Fruit fly (Drosophila melanogaster) whole organism, wandering third instar larva: Measurements from ENCODE around the gene Nepl4.

ENCODE experiments used
- Abd-B ChIP-seq: fragments of >200 bp; optimal IDR thresholded peaks from 2 replicates; lab custom pipeline; 2017; ENCODE audit warnings: missing biosample characterization, missing genetic modification characterization
- CrebA ChIP-seq: fragments of 200-800 bp; sonication (Bioruptor generic); optimal IDR thresholded peaks from 2 replicates; lab custom pipeline; 2016; ENCODE audit warnings: missing biosample characterization, mild to moderate bottlenecking, missing genetic modification characterization, borderline replicate concordance
- Dfd ChIP-seq: fragments of >200 bp; optimal IDR thresholded peaks from 2 replicates; lab custom pipeline; 2017; ENCODE audit warnings: missing biosample characterization, missing genetic modification characterization
- Dif ChIP-seq: fragments of 200-275, 200-300 bp; sonication (Bioruptor generic); optimal IDR thresholded peaks from 2 replicates; lab custom pipeline; 2018; ENCODE audit warnings: missing biosample characterization, missing genetic modification characterization; ENCODE audit not compliant: partially characterized antibody
- GATAd ChIP-seq: sonication (Bioruptor generic); optimal IDR thresholded peaks from 2 replicates; lab custom pipeline; 2016; ENCODE audit warnings: missing biosample characterization, missing genetic modification characterization
- HLH106 ChIP-seq: fragments of 200-800 bp; optimal IDR thresholded peaks from 3 replicates; lab custom pipeline; 2019; ENCODE audit warnings: missing biosample characterization, mild to moderate bottlenecking, missing genetic modification characterization, moderate library complexity
- Hnf4 ChIP-seq: fragments of 200-800 bp; sonication (Bioruptor generic); optimal IDR thresholded peaks from 2 replicates; lab custom pipeline; 2016; ENCODE audit warnings: missing biosample characterization, mild to moderate bottlenecking, missing genetic modification characterization
- Hr78 ChIP-seq: fragments of >200 bp; optimal IDR thresholded peaks from 2 replicates; lab custom pipeline; 2017; ENCODE audit warnings: missing biosample characterization, missing genetic modification characterization
- Hr83 ChIP-seq: fragments of 200-300 bp; sonication (Bioruptor generic); optimal IDR thresholded peaks from 2 replicates; lab custom pipeline; 2016; ENCODE audit warnings: missing biosample characterization, mild to moderate bottlenecking, missing genetic modification characterization, moderate library complexity; ENCODE audit not compliant: poor library complexity, severe bottlenecking
- Jra ChIP-seq: sonication (Bioruptor generic); optimal IDR thresholded peaks from 2 replicates; lab custom pipeline; 2016; ENCODE audit warnings: missing biosample characterization, missing genetic modification characterization
- Myc ChIP-seq: fragments of >200 bp; optimal IDR thresholded peaks from 2 replicates; lab custom pipeline; 2017
- OdsH ChIP-seq: fragments of 200-800 bp; sonication (Bioruptor generic); optimal IDR thresholded peaks from 2 replicates; lab custom pipeline; 2016; ENCODE audit warnings: missing biosample characterization, mild to moderate bottlenecking, missing genetic modification characterization
- Rel ChIP-seq, 2 experiments: fragments of 200-800 bp; sonication (Bioruptor generic) in 1 of 2; optimal IDR thresholded peaks; 2 replicates in 1 of 2; 3 replicates in 1 of 2; lab custom pipeline; 2016 to 2019; ENCODE audit warnings: mild to moderate bottlenecking in 2 of 2, missing biosample characterization in 2 of 2, missing genetic modification characterization in 2 of 2, moderate library complexity in 1 of 2
- Sp1 ChIP-seq: fragments of 200-800 bp; sonication (Bioruptor generic); optimal IDR thresholded peaks from 3 replicates; lab custom pipeline; 2019; ENCODE audit warnings: missing biosample characterization, mild to moderate bottlenecking, missing genetic modification characterization, moderate library complexity
- Vsx2 ChIP-seq: fragments of 200-300, 225-300 bp; sonication (Bioruptor generic); optimal IDR thresholded peaks from 2 replicates; lab custom pipeline; 2018; ENCODE audit warnings: missing biosample characterization, missing genetic modification characterization; ENCODE audit not compliant: partially characterized antibody
- br ChIP-seq: fragments of 200-800 bp; sonication (Bioruptor generic); optimal IDR thresholded peaks from 2 replicates; lab custom pipeline; 2016; ENCODE audit warnings: missing biosample characterization, missing genetic modification characterization
- brk ChIP-seq: fragments of 200-800 bp; sonication (Bioruptor generic); optimal IDR thresholded peaks from 2 replicates; lab custom pipeline; 2016; ENCODE audit warnings: missing biosample characterization, mild to moderate bottlenecking, missing genetic modification characterization
- dl ChIP-seq, 2 experiments: fragments of 175-275, 200-275 bp in 1 of 2; fragments of 200-275 bp in 1 of 2; sonication (Bioruptor generic); optimal IDR thresholded peaks; lab custom pipeline; 2018; ENCODE audit warnings: mild to moderate bottlenecking in 2 of 2, missing biosample characterization in 2 of 2, missing genetic modification characterization in 2 of 2, moderate library complexity in 2 of 2; ENCODE audit not compliant: partially characterized antibody in 2 of 2, insufficient read depth in 1 of 2
- dmrt93B ChIP-seq: fragments of 200-800 bp; sonication (Bioruptor generic); optimal IDR thresholded peaks from 2 replicates; lab custom pipeline; 2018; ENCODE audit warnings: missing biosample characterization, mild to moderate bottlenecking, missing genetic modification characterization
- dsf ChIP-seq: sonication (Bioruptor generic); optimal IDR thresholded peaks from 2 replicates; lab custom pipeline; 2016; ENCODE audit warnings: missing biosample characterization, missing genetic modification characterization, borderline replicate concordance
- ey ChIP-seq: fragments of 200-800 bp; sonication (Bioruptor generic); optimal IDR thresholded peaks from 2 replicates; lab custom pipeline; 2016; ENCODE audit warnings: missing biosample characterization, missing genetic modification characterization
- foxo ChIP-seq, 2 experiments: fragments of 200-800 bp; sonication (Bioruptor generic); optimal IDR thresholded peaks; 2 replicates in 1 of 2; 3 replicates in 1 of 2; lab custom pipeline; 2016 to 2017; ENCODE audit warnings: missing biosample characterization in 2 of 2, missing genetic modification characterization in 2 of 2
- fru ChIP-seq: fragments of 200-800 bp; sonication (Bioruptor generic); optimal IDR thresholded peaks from 3 replicates; lab custom pipeline; 2016; ENCODE audit warnings: missing biosample characterization, mild to moderate bottlenecking, missing genetic modification characterization
- jim ChIP-seq: fragments of 175-275, 200-325 bp; sonication (Bioruptor generic); optimal IDR thresholded peaks from 2 replicates; lab custom pipeline; 2016; ENCODE audit warnings: missing biosample characterization, mild to moderate bottlenecking, missing genetic modification characterization
- lola ChIP-seq: fragments of >200 bp; optimal IDR thresholded peaks from 2 replicates; lab custom pipeline; 2017; ENCODE audit warnings: missing biosample characterization, missing genetic modification characterization
- psq ChIP-seq: fragments of 200-800 bp; sonication (Bioruptor generic); optimal IDR thresholded peaks from 3 replicates; lab custom pipeline; 2017; ENCODE audit warnings: missing biosample characterization, mild to moderate bottlenecking, missing genetic modification characterization, moderate library complexity
- rgr ChIP-seq: fragments of 200-800 bp; sonication (Bioruptor generic); optimal IDR thresholded peaks from 3 replicates; lab custom pipeline; 2016; ENCODE audit warnings: missing biosample characterization, mild to moderate bottlenecking, missing genetic modification characterization
- sage ChIP-seq: fragments of 200-800 bp; sonication (Bioruptor generic); optimal IDR thresholded peaks from 2 replicates; lab custom pipeline; 2016; ENCODE audit warnings: missing biosample characterization, mild to moderate bottlenecking, missing genetic modification characterization
- sv ChIP-seq: fragments of 200-800 bp; sonication (Bioruptor generic); optimal IDR thresholded peaks from 3 replicates; lab custom pipeline; 2016; ENCODE audit warnings: missing biosample characterization, missing genetic modification characterization
- usp ChIP-seq: fragments of >200 bp; optimal IDR thresholded peaks from 2 replicates; lab custom pipeline; 2017; ENCODE audit warnings: missing biosample characterization, missing genetic modification characterization

Gene Nepl4

DNA sequence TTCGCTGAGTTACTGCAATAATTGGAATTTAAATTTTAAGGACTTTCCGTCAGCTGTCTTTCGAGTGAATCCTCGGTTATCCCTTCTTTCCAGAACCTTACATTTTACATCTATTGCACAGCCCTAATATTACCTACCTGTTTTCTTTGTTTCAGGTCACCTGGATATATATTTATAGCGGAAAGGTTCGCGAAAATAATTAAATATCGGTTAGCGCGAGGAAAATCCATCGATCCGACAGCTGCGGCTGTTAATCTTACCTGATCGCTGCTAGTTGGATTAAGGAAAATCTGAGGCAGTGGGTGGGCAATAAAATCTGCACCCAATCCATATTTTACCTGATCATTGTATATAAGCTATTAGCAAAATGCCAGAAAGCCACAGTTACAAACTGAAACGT lies 5.5 kb downstream of the Nepl4 start:
- TF ChIP-seq foxo (GFP tag; optimal IDR thresholded peaks at IDR 0.05; lab: Kevin White, UChicago), result no peak
- TF ChIP-seq GATAd, result no peak
- TF ChIP-seq dmrt93B (GFP tag; lab: Kevin White, UChicago), result no peak
- TF ChIP-seq rgr (GFP tag; lab: Kevin White, UChicago), result no peak
- TF ChIP-seq brk (GFP tag; lab: Kevin White, UChicago), result no peak
- no peak for TF ChIP-seq sv (GFP tag; lab: Kevin White, UChicago)
- no peak for TF ChIP-seq psq (GFP tag; lab: Kevin White, UChicago)
- no peak for TF ChIP-seq Dfd (GFP tag; lab: Kevin White, UChicago)
- TF ChIP-seq Rel (GFP tag; optimal IDR thresholded peaks at IDR 0.05; lab: Kevin White, UChicago), result no peak
- no peak for TF ChIP-seq Rel (tag; optimal IDR thresholded peaks at IDR 0.05; lab: Kevin White, UChicago)
- TF ChIP-seq ey (GFP tag; lab: Kevin White, UChicago), result no peak

dm6 chr2L:6379197-6379596 lies 11.5 kb downstream of the Nepl4 start:
- TF ChIP-seq rgr (GFP tag; lab: Kevin White, UChicago) (no peak), Hnf4 (GFP tag; lab: Kevin White, UChicago) (no peak), Hr83 (GFP tag; lab: Kevin White, UChicago) (no peak), dsf (GFP tag; lab: Kevin White, UChicago) (no peak), psq (GFP tag; lab: Kevin White, UChicago) (no peak), Dfd (GFP tag; lab: Kevin White, UChicago) (no peak), dl (GFP tag; optimal IDR thresholded peaks at IDR 0.05; lab: Kevin White, UChicago; ENCODE audit: insufficient read depth in 1 of 2, partially characterized antibody in 2 of 2) (no peak), usp (GFP tag; lab: Kevin White, UChicago) (no peak), Abd-B (no peak), OdsH (GFP tag; lab: Kevin White, UChicago) (no peak), sage (GFP tag; lab: Kevin White, UChicago) (no peak), lola (GFP tag; lab: Kevin White, UChicago) (no peak), brk (GFP tag; lab: Kevin White, UChicago) (no peak), ey (GFP tag; lab: Kevin White, UChicago) (no peak), Dif (GFP tag; lab: Kevin White, UChicago) (no peak), Myc (no peak), GATAd (no peak), Sp1 (no peak)
- TF ChIP-seq, all 38 proteins: peak for 0

dm6 chr2L:6380966-6381365 lies 13.3 kb downstream of the Nepl4 start, which contains the start of gene Nepl5:
Nepl5 (plus strand) TSS chr2L:6381266.
- TF ChIP-seq usp (GFP tag; lab: Kevin White, UChicago) (no peak), dsf (GFP tag; lab: Kevin White, UChicago) (no peak), GATAd (no peak), Vsx2 (GFP tag; lab: Kevin White, UChicago) (no peak), rgr (GFP tag; lab: Kevin White, UChicago) (no peak), foxo (GFP tag; optimal IDR thresholded peaks at IDR 0.05; lab: Kevin White, UChicago) (no peak), br (no peak), CrebA (GFP tag; lab: Kevin White, UChicago) (no peak), jim (GFP tag; lab: Kevin White, UChicago) (no peak), brk (GFP tag; lab: Kevin White, UChicago) (no peak), lola (GFP tag; lab: Kevin White, UChicago) (no peak), fru (no peak), Jra (GFP tag; lab: Kevin White, UChicago) (no peak), Dfd (GFP tag; lab: Kevin White, UChicago) (no peak), ey (GFP tag; lab: Kevin White, UChicago) (no peak), Hr83 (GFP tag; lab: Kevin White, UChicago) (no peak), psq (GFP tag; lab: Kevin White, UChicago) (no peak), Abd-B (no peak)
- TF ChIP-seq, all 38 proteins: peak for 0

DNA sequence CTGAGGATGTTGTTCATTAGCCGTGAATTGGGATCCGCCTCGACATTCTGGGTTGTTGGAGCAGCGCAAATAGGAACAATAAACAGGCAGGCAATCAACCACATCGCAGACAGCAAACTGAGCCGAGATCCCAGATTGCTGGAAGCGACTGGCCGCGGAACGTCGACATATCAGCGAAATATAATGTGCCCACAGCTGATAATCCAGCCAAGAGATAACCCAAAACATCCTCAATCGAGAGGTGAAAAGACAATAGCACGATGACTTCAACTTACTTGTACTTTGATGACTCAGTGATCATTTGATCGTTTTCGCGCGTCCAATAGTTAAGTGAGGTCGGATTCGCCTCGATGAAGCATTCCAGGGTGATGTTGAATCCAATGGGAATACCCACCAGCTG lies 17.7 kb downstream of the Nepl4 start, which contains the start of gene Nepl6:
Gene Nepl6 (minus strand): TSS at position 104 of the 400 bp plus-strand sequence.
- TF ChIP-seq usp (GFP tag; lab: Kevin White, UChicago), result no peak
- TF ChIP-seq OdsH (GFP tag; lab: Kevin White, UChicago), result no peak
- TF ChIP-seq Rel (GFP tag; optimal IDR thresholded peaks at IDR 0.05; lab: Kevin White, UChicago), result no peak
- TF ChIP-seq Rel (tag; optimal IDR thresholded peaks at IDR 0.05; lab: Kevin White, UChicago), result peak; percentile 49

- no peak for TF ChIP-seq Hr78 (GFP tag; lab: Kevin White, UChicago)
- TF ChIP-seq Sp1, result no peak
- no peak for TF ChIP-seq Rel (GFP tag; optimal IDR thresholded peaks at IDR 0.05; lab: Kevin White, UChicago)
- TF ChIP-seq Rel (tag; optimal IDR thresholded peaks at IDR 0.05; lab: Kevin White, UChicago), result peak; percentile 72
- no peak for TF ChIP-seq sv (GFP tag; lab: Kevin White, UChicago)
- no peak for TF ChIP-seq ey (GFP tag; lab: Kevin White, UChicago)
- no peak for TF ChIP-seq HLH106
- no peak for TF ChIP-seq Hr83 (GFP tag; lab: Kevin White, UChicago)
These were observed 19.4 kb downstream of the Nepl4 start for dm6 chr2L:6387068-6387467.
